Fruit fly (Drosophila melanogaster): Measurements from ENCODE around the gene Pbp95.

Gene Pbp95

dm6 chr3R:7999530-8000116 is 14.0 kb upstream of the Pbp95 start, which contains the start of gene PIG-H:
Gene PIG-H, plus strand, starts transcription at chr3R:7999832.
- no peak for TF ChIP-seq Ets98B (GFP tag; IDR thresholded peaks at IDR 0.05)
- TF ChIP-seq CG15710 (tag; optimal IDR thresholded peaks at IDR 0.05) = no peak
- no peak for TF ChIP-seq EcR (GFP tag; optimal IDR thresholded peaks at IDR 0.05)
- TF ChIP-seq CG9948 (tag; optimal IDR thresholded peaks at IDR 0.05) = no peak
- TF ChIP-seq CG12605 (GFP tag; IDR thresholded peaks at IDR 0.05) = no peak
- TF ChIP-seq Pif1B (GFP tag; optimal IDR thresholded peaks at IDR 0.05) = no peak
- TF ChIP-seq CG14655 (GFP tag; optimal IDR thresholded peaks at IDR 0.05) = no peak
- TF ChIP-seq gl (tag; optimal IDR thresholded peaks at IDR 0.05) = no peak
- TF ChIP-seq CG17806 (tag; optimal IDR thresholded peaks at IDR 0.05) = no peak
- TF ChIP-seq CG8301 (tag; optimal IDR thresholded peaks at IDR 0.05) = no peak
- no peak for TF ChIP-seq CG34367 (tag; optimal IDR thresholded peaks at IDR 0.05)
- no peak for TF ChIP-seq CG32121 (GFP tag; IDR thresholded peaks at IDR 0.05)
- TF ChIP-seq CG10348 (GFP tag; IDR thresholded peaks at IDR 0.05) = no peak
- no peak for TF ChIP-seq fd96Ca (GFP tag; IDR thresholded peaks at IDR 0.05)
- TF ChIP-seq CG8159 (tag; optimal IDR thresholded peaks at IDR 0.05) = no peak
- TF ChIP-seq D1 (tag; optimal IDR thresholded peaks at IDR 0.05) = no peak

- peak; percentile 92 for TF ChIP-seq CG34367 (tag; optimal IDR thresholded peaks at IDR 0.05)
- TF ChIP-seq D1 (tag; optimal IDR thresholded peaks at IDR 0.05) = peak; percentile 80
- peak; percentile 96 for TF ChIP-seq fd96Ca (GFP tag; IDR thresholded peaks at IDR 0.05)
- TF ChIP-seq CG4496 (GFP tag; IDR thresholded peaks at IDR 0.05) = peak; percentile 99
- TF ChIP-seq Ets98B (GFP tag; IDR thresholded peaks at IDR 0.05) = peak; percentile 97
- TF ChIP-seq gl (tag; optimal IDR thresholded peaks at IDR 0.05) = peak; percentile 79
- TF ChIP-seq CG14655 (GFP tag; optimal IDR thresholded peaks at IDR 0.05) = peak; percentile 94
- TF ChIP-seq CG8301 (tag; optimal IDR thresholded peaks at IDR 0.05) = peak; percentile 94
- TF ChIP-seq CG12605 (GFP tag; IDR thresholded peaks at IDR 0.05) = peak; percentile 95
- TF ChIP-seq CG32121 (GFP tag; IDR thresholded peaks at IDR 0.05) = peak; percentile 97
- peak; percentile 93 for TF ChIP-seq CG10348 (GFP tag; IDR thresholded peaks at IDR 0.05)
- TF ChIP-seq CG13204 (GFP tag; optimal IDR thresholded peaks at IDR 0.05) = no peak
- peak; percentile 95 for TF ChIP-seq Snoo (tag; optimal IDR thresholded peaks at IDR 0.05)
- TF ChIP-seq EcR (GFP tag; optimal IDR thresholded peaks at IDR 0.05) = peak; percentile 61
- peak; percentile 96 for TF ChIP-seq CG8159 (tag; optimal IDR thresholded peaks at IDR 0.05)
- TF ChIP-seq CG9948 (tag; optimal IDR thresholded peaks at IDR 0.05) = peak; percentile 93
- peak; percentile 93 for TF ChIP-seq CG17806 (tag; optimal IDR thresholded peaks at IDR 0.05)
- TF ChIP-seq Pif1B (GFP tag; optimal IDR thresholded peaks at IDR 0.05) = peak; percentile 94
- TF ChIP-seq Pif1A (GFP tag; optimal IDR thresholded peaks at IDR 0.05) = peak; percentile 93
- peak; percentile 97 for TF ChIP-seq rn (GFP tag; IDR thresholded peaks at IDR 0.05)
- TF ChIP-seq CG15710 (tag; optimal IDR thresholded peaks at IDR 0.05) = peak; percentile 95
Observed at dm6 chr3R:8001074-8001669, 12.4 kb upstream of the Pbp95 start, which contains the start of the genes Kmn2 and CG2698. Gene Kmn2, minus strand, starts transcription at chr3R:8001309. Gene CG2698, plus strand, starts transcription at chr3R:8001562.

dm6 chr3R:8007595-8008255 is 5.9 kb upstream of the Pbp95 start, which contains the start of gene CG2767:
Gene CG2767, minus strand, starts transcription at chr3R:8008110.
- TF ChIP-seq Snoo (tag; optimal IDR thresholded peaks at IDR 0.05) (no peak), CG12605 (GFP tag; IDR thresholded peaks at IDR 0.05) (peak; percentile 87), EcR (GFP tag; optimal IDR thresholded peaks at IDR 0.05) (peak; percentile 54)

DNA sequence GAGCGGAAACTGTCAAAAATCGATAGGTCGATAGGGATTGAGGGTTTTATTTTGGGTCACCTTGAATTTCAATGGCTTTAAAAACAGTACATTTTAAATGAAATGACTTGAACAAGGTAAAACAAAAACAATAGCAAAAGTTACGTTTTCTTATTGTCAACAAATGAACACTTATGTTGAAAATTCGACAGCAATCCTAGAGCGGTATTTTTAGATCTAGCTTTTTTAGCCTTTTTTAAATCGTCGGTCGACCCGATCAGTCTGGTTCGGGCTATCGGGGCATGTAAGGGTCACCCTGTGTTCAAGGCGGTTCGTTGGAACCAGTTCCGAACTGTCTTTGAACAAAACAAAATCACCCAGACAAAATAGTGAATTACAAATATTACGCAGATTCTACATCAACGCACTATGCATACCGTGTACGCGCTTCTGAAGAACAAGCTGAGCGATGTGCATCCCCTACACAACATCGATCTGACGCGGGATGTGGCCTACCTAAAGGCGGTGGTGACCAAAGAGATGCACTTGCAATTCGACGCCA is 4.4 kb upstream of the Pbp95 start, which contains the start of the genes CG11052 and CG3223:
CG11052 (minus strand) TSS at position 218 of the 541 bp plus-strand sequence.
CG3223 (plus strand) TSS at position 321 of the 541 bp plus-strand sequence.
- TF ChIP-seq EcR (GFP tag; optimal IDR thresholded peaks at IDR 0.05) (peak; percentile 94), Ets98B (GFP tag; IDR thresholded peaks at IDR 0.05) (0 out of 2 replicates have a peak, but pooled peaks have one; percentile 6), CG4496 (GFP tag; IDR thresholded peaks at IDR 0.05) (peak; percentile 36; the same call in 1 of the 3 replicates), fd96Ca (GFP tag; IDR thresholded peaks at IDR 0.05) (no peak), Snoo (tag; optimal IDR thresholded peaks at IDR 0.05) (peak; percentile 17)

DNA sequence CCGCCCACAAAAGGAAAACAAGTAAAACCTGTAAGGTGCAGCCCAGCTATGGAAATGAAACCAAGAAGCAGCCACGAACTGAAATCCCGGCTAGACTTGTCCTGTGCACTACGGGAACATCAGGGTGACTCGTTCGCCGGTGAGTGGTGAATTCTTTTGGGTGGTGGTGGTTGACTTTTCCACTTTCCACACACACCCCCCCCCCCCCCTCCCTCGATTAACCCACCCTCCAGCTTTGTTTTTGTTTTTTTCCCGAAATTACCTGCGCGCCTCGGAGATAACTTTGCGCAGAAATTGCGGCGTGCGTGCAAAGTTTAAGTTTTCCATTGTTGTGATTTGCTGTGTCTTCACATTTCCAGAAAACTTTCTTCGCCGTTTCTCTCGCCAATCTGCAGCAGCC is 12.9 kb downstream of the Pbp95 start:
- no peak for TF ChIP-seq CG14655 (GFP tag; optimal IDR thresholded peaks at IDR 0.05)
- no peak for TF ChIP-seq Pif1B (GFP tag; optimal IDR thresholded peaks at IDR 0.05)
- no peak for TF ChIP-seq gl (tag; optimal IDR thresholded peaks at IDR 0.05)
- no peak for TF ChIP-seq Pif1A (GFP tag; optimal IDR thresholded peaks at IDR 0.05)
- TF ChIP-seq fd96Ca (GFP tag; IDR thresholded peaks at IDR 0.05) = no peak
- no peak for TF ChIP-seq CG15710 (tag; optimal IDR thresholded peaks at IDR 0.05)
- TF ChIP-seq rn (GFP tag; IDR thresholded peaks at IDR 0.05) = no peak

DNA sequence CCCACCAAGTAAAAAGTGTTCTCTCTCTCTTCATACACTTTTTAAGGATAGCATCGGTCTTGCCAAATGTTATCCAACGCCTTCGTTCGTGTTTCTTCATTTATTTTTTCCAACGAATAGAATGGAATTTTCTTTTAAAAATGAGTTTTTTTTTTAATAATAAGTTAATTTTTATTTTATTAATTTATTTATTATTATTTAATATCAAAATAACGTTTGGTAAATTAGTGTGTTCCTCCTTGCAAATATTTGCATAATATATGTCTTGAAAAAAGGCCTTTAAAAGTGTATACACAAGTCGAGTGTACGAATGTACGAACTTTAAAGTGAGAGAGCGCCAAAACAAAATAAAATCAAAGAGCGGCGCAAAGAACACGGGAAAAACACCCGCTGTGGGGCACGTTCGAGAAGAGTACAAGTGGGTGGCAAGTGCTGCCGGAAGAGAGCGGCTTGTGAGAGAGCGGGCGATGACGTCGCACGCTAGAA is 13.7 kb downstream of the Pbp95 start:
- TF ChIP-seq Pif1B (GFP tag; optimal IDR thresholded peaks at IDR 0.05) = peak; percentile 86
- peak; percentile 79 for TF ChIP-seq CG13204 (GFP tag; optimal IDR thresholded peaks at IDR 0.05)
- no peak for TF ChIP-seq fd96Ca (GFP tag; IDR thresholded peaks at IDR 0.05)
- TF ChIP-seq CG17806 (tag; optimal IDR thresholded peaks at IDR 0.05) = peak; percentile 80
- TF ChIP-seq rn (GFP tag; IDR thresholded peaks at IDR 0.05) = no peak
- TF ChIP-seq gl (tag; optimal IDR thresholded peaks at IDR 0.05) = no peak
- peak; percentile 87 for TF ChIP-seq CG9948 (tag; optimal IDR thresholded peaks at IDR 0.05)
- peak; percentile 91 for TF ChIP-seq CG8159 (tag; optimal IDR thresholded peaks at IDR 0.05)
- TF ChIP-seq CG32121 (GFP tag; IDR thresholded peaks at IDR 0.05) = peak; percentile 63
- TF ChIP-seq D1 (tag; optimal IDR thresholded peaks at IDR 0.05) = peak; percentile 85
- TF ChIP-seq CG34367 (tag; optimal IDR thresholded peaks at IDR 0.05) = peak; percentile 85
- TF ChIP-seq Snoo (tag; optimal IDR thresholded peaks at IDR 0.05) = peak; percentile 85
- peak; percentile 38 for TF ChIP-seq Pif1A (GFP tag; optimal IDR thresholded peaks at IDR 0.05)
- peak; percentile 93 for TF ChIP-seq CG15710 (tag; optimal IDR thresholded peaks at IDR 0.05)
- TF ChIP-seq CG10348 (GFP tag; IDR thresholded peaks at IDR 0.05) = 0 out of 2 replicates have a peak, but pooled peaks have one; percentile 11
- peak; percentile 65 for TF ChIP-seq Ets98B (GFP tag; IDR thresholded peaks at IDR 0.05)
- TF ChIP-seq EcR (GFP tag; optimal IDR thresholded peaks at IDR 0.05) = peak; percentile 43
- TF ChIP-seq CG12605 (GFP tag; IDR thresholded peaks at IDR 0.05) = peak; percentile 62
- TF ChIP-seq CG14655 (GFP tag; optimal IDR thresholded peaks at IDR 0.05) = peak; percentile 93
- peak; percentile 55 for TF ChIP-seq CG8301 (tag; optimal IDR thresholded peaks at IDR 0.05)
- TF ChIP-seq CG4496 (GFP tag; IDR thresholded peaks at IDR 0.05) = peak; percentile 43; the same call in 1 of the 3 replicates

Measured in whole organism, pupa.